Fruit fly (Drosophila melanogaster) whole organism, pupa: ENCODE measurements around the gene Os-C.

Experiments
- CG10348 ChIP-seq: fragments of 200-800 bp; sonication (Bioruptor generic); IDR thresholded peaks from 2 replicates; pipeline ENCODE4 v1.3.6; 2022; ENCODE audit warnings: missing biosample characterization, missing genetic modification characterization
- CG13204 ChIP-seq: fragments of 200-800 bp; sonication (Bioruptor generic); optimal IDR thresholded peaks from 2 replicates; lab custom pipeline; 2018; ENCODE audit warnings: missing biosample characterization, mild to moderate bottlenecking, missing genetic modification characterization, moderate library complexity
- CG15710 ChIP-seq: fragments of 200-800 bp; sonication (Bioruptor generic); optimal IDR thresholded peaks from 2 replicates; lab custom pipeline; 2018; ENCODE audit warnings: missing biosample characterization, mild to moderate bottlenecking, missing genetic modification characterization, moderate library complexity
- CG32121 ChIP-seq: fragments of 200-800 bp; sonication (Bioruptor generic); IDR thresholded peaks from 2 replicates; pipeline ENCODE4 v1.3.6; 2022; ENCODE audit warnings: missing biosample characterization, missing genetic modification characterization
- CG4496 ChIP-seq: fragments of 200-800 bp; sonication (Bioruptor generic); IDR thresholded peaks from 3 replicates; pipeline ENCODE4 v1.3.6; 2022; ENCODE audit warnings: missing biosample characterization, missing genetic modification characterization
- CG8301 ChIP-seq: fragments of 200-800 bp; sonication (Bioruptor generic); optimal IDR thresholded peaks from 2 replicates; lab custom pipeline; 2018; ENCODE audit warnings: missing biosample characterization, mild to moderate bottlenecking, missing genetic modification characterization
- D1 ChIP-seq: fragments of 200-800 bp; sonication (Bioruptor generic); optimal IDR thresholded peaks from 2 replicates; lab custom pipeline; 2018; ENCODE audit warnings: missing biosample characterization, mild to moderate bottlenecking, missing genetic modification characterization, moderate library complexity
- EcR ChIP-seq: fragments of 200-800 bp; sonication (Bioruptor generic); optimal IDR thresholded peaks from 3 replicates; lab custom pipeline; 2019; ENCODE audit warnings: missing biosample characterization, missing genetic modification characterization, mild to moderate bottlenecking, moderate library complexity, missing genetic modification reagents
- Ets98B ChIP-seq: fragments of 200-800 bp; sonication (Bioruptor generic); IDR thresholded peaks from 2 replicates; pipeline ENCODE4 v1.3.6; 2022; ENCODE audit warnings: missing biosample characterization, missing genetic modification characterization
- Pif1A ChIP-seq: fragments of 200-800 bp; sonication (Bioruptor generic); optimal IDR thresholded peaks from 3 replicates; lab custom pipeline; 2016; ENCODE audit warnings: missing biosample characterization, missing genetic modification characterization
- fd96Ca ChIP-seq: fragments of 200-800 bp; sonication (Bioruptor generic); IDR thresholded peaks from 3 replicates; pipeline ENCODE4 v1.3.6; 2022; ENCODE audit warnings: missing biosample characterization, missing genetic modification characterization
- rn ChIP-seq: fragments of 200-800 bp; sonication (Bioruptor generic); IDR thresholded peaks from 2 replicates; pipeline ENCODE4 v1.3.6; 2022; ENCODE audit warnings: missing biosample characterization, missing genetic modification characterization

- TF ChIP-seq CG10348 = no peak
- TF ChIP-seq Pif1A (GFP tag; lab: Kevin White, UChicago) = no peak
- no peak for TF ChIP-seq CG15710 (tag; lab: Kevin White, UChicago)
- no peak for TF ChIP-seq D1 (tag; lab: Kevin White, UChicago)
- no peak for TF ChIP-seq EcR (GFP tag; lab: Kevin White, UChicago)
- TF ChIP-seq CG8301 = no peak
- TF ChIP-seq CG32121 (GFP tag; lab: Robert Waterston, UW) = no peak
- TF ChIP-seq Ets98B (GFP tag; lab: Robert Waterston, UW) = no peak
- TF ChIP-seq CG13204 = no peak
- TF ChIP-seq fd96Ca (GFP tag; lab: Robert Waterston, UW) = no peak
- TF ChIP-seq CG4496 = no peak
- no peak for TF ChIP-seq rn
These were observed at the start of gene Os-C, which contains the start of gene CD98hc for dm6 chr3R:7978379-7979009.
